Worm (Caenorhabditis elegans) whole organism, young adult: ENCODE measurements around the gene kqt-3.
A peak's percentile ranks its signal among the peaks of the same experiment; 100 is the strongest.

Source experiments
- B0261.1 ChIP-seq: sonication (generic microtip); optimal IDR thresholded peaks from 2 replicates; lab custom pipeline; 2016; ENCODE audit warnings: mild to moderate bottlenecking, missing genetic modification characterization, moderate library complexity, missing compliant biosample characterization
- F49E8.2 ChIP-seq: sonication (generic microtip); optimal IDR thresholded peaks from 3 replicates; lab custom pipeline; 2017; ENCODE audit warnings: missing genetic modification characterization, mild to moderate bottlenecking, missing compliant biosample characterization, antibody characterized with exemption, moderate library complexity; ENCODE audit not compliant: insufficient read depth
- dox-1 ChIP-seq: fragments of 200-800 bp; sonication (Bioruptor generic); IDR thresholded peaks from 2 replicates; pipeline ENCODE4 v1.3.6; 2022; ENCODE audit warnings: missing genetic modification reagents, missing genetic modification characterization, missing compliant biosample characterization
- nfya-1 ChIP-seq: sonication (generic microtip); optimal IDR thresholded peaks from 2 replicates; lab custom pipeline; 2017; ENCODE audit warnings: antibody characterized with exemption, missing compliant biosample characterization, missing genetic modification characterization, borderline replicate concordance; ENCODE audit not compliant: insufficient read depth
- pbrm-1 ChIP-seq: fragments of 200-800 bp; sonication (Bioruptor generic); IDR thresholded peaks from 2 replicates; pipeline ENCODE4 v1.3.6; 2022; ENCODE audit warnings: missing genetic modification reagents, missing genetic modification characterization, missing compliant biosample characterization
- unc-130 ChIP-seq: sonication (generic microtip); optimal IDR thresholded peaks from 2 replicates; lab custom pipeline; 2016; ENCODE audit warnings: missing genetic modification reagents, missing genetic modification characterization, missing compliant biosample characterization

ce11 chrII:13668844-13669441 lies 27.1 kb upstream of the kqt-3 start, which contains the start of gene C31C9.7:
- TF ChIP-seq nfya-1 (tag; lab: Kevin White, UChicago): no peak
- TF ChIP-seq dox-1 (GFP tag; lab: Robert Waterston, UW): peak; percentile 28; the same call in 1 of the 2 replicates
- TF ChIP-seq unc-130 (GFP tag; lab: Kevin White, UChicago): no peak
- TF ChIP-seq F49E8.2 (tag; lab: Kevin White, UChicago): no peak
- TF ChIP-seq B0261.1: no peak
- no peak for TF ChIP-seq pbrm-1 (GFP tag; lab: Robert Waterston, UW)
